Fruit fly (Drosophila melanogaster): ENCODE measurements around the gene Cse1.
A peak's percentile ranks its signal among the peaks of the same experiment; 100 is the strongest.

The Cse1 gene

DNA sequence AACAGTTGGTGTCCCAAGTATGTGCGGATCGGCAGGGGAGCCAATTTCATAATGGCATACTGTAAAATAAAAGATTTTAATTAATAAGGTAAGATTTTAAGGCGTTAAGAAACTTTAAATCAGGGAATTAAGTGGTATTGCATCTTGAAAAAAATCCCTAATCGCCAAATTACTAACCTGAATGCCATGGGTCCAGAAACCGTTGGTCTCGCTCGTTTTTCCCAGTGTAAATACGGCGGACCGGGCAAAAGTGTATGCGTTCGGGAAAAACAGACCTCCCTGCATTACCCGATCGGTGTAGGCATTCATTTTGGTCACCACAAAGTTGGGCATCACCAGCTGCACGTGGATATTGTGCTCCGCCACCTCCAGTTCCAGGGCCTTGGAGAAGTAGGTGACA lies 18.3 kb upstream of the Cse1 start:
- TF ChIP-seq Ets65A (GFP tag) (peak; percentile 80), dan (GFP tag; IDR thresholded peaks at IDR 0.05) (no peak), Drgx (GFP tag; IDR thresholded peaks at IDR 0.05) (0 out of 2 replicates have a peak, but pooled peaks have one; percentile 51)

DNA sequence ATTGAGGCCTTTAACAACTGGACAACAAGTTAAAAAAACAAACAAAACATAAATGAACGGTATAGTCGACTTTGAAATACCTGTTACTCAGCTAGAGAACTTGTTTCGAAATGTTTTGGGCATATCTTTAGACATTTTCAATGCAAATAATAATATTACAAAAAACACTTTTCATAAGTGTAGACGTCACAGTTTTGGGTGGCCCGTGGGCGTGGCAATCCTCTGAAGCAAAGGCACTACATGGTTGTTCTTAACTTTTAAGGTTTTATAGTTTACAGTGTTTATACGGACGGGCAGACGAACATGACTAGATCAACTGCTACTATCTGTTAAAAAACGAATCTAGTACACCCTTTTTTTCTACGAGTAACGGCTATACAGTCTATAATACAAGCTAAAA lies 17.5 kb upstream of the Cse1 start:
- TF ChIP-seq amos (GFP tag; IDR thresholded peaks at IDR 0.05; ENCODE audit: partially characterized antibody) = no peak
- no peak for TF ChIP-seq chinmo (GFP tag; IDR thresholded peaks at IDR 0.05; ENCODE audit: partially characterized antibody)
- TF ChIP-seq Ssrp (tag; optimal IDR thresholded peaks at IDR 0.05) = no peak
- no peak for TF ChIP-seq corto (GFP tag; optimal IDR thresholded peaks at IDR 0.05)
- TF ChIP-seq kah (GFP tag; optimal IDR thresholded peaks at IDR 0.05) = no peak
- TF ChIP-seq CG7839 (tag; optimal IDR thresholded peaks at IDR 0.05) = no peak
- no peak for TF ChIP-seq toy (GFP tag; IDR thresholded peaks at IDR 0.05)
- TF ChIP-seq pum (GFP tag; optimal IDR thresholded peaks at IDR 0.05) = no peak
- no peak for TF ChIP-seq B-H2 (GFP tag; optimal IDR thresholded peaks at IDR 0.05)
- TF ChIP-seq CG32767 (GFP tag; IDR thresholded peaks at IDR 0.05) = no peak
- TF ChIP-seq CG16815 (GFP tag; optimal IDR thresholded peaks at IDR 0.05) = no peak
- TF ChIP-seq CG9609 (GFP tag; optimal IDR thresholded peaks at IDR 0.05) = no peak
- TF ChIP-seq vnd (GFP tag; IDR thresholded peaks at IDR 0.05; ENCODE audit: partially characterized antibody) = no peak
- TF ChIP-seq vfl (GFP tag; optimal IDR thresholded peaks at IDR 0.05) = no peak
- TF ChIP-seq vvl (GFP tag; IDR thresholded peaks at IDR 0.05) = no peak
- no peak for TF ChIP-seq grn (GFP tag; optimal IDR thresholded peaks at IDR 0.05)
- TF ChIP-seq CG30431 (GFP tag; optimal IDR thresholded peaks at IDR 0.05) = no peak
- no peak for TF ChIP-seq CrebB (tag; optimal IDR thresholded peaks at IDR 0.05)
- TF ChIP-seq CG3995 (GFP tag; optimal IDR thresholded peaks at IDR 0.05) = no peak

DNA sequence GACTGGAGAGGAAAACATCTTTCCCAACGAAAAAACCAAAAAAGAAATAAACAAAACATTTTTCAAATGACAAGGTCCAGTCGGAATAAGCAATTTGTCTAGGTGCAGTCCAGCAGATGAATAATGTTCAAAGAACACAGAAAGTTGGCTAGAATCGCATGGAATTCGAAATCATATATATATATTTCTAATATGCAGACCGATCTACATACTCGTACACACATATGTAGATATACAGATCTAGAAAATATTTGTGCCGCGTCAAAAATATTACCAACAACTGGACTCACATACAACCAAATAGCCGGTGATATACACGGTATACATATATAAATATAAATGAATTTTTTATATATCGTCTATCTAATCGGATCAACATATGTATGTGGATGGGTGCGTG lies 14.7 kb upstream of the Cse1 start:
- TF ChIP-seq nau (GFP tag; optimal IDR thresholded peaks at IDR 0.05) = peak; percentile 7
- no peak for TF ChIP-seq CG15479 (GFP tag; optimal IDR thresholded peaks at IDR 0.05)
- TF ChIP-seq sd (tag; optimal IDR thresholded peaks at IDR 0.05) = peak; percentile 92
- TF ChIP-seq chinmo (GFP tag; IDR thresholded peaks at IDR 0.05; ENCODE audit: partially characterized antibody) = 0 out of 4 replicates have a peak, but pooled peaks have one; percentile 44

DNA sequence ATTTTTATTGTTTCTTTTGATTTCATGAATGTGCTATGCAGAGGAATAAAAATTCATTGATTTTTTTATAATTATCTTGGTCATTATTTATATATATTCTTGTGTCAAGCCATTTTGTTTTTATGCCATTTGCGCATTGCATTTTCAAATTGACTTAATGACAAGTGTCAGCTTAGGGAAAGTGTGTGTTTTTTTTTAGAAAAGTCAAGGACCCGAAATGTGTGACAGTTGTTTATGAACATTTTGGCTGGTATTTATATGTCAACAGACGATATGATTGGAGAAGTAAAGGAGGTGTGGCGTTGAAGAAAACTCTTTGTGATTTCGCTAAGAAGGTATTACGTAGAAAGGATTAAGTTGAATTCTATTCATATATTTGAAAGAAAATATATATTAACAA lies 12.7 kb upstream of the Cse1 start, which contains the start of the genes SclA and SclB:
Gene SclA (plus strand): TSS at position 301 of the 400 bp plus-strand sequence.
Gene SclB (plus strand): TSS at position 301 of the 400 bp plus-strand sequence.
- TF ChIP-seq Lhr (GFP tag; optimal IDR thresholded peaks at IDR 0.05) = no peak
- no peak for TF ChIP-seq emc (GFP tag; optimal IDR thresholded peaks at IDR 0.05)

DNA sequence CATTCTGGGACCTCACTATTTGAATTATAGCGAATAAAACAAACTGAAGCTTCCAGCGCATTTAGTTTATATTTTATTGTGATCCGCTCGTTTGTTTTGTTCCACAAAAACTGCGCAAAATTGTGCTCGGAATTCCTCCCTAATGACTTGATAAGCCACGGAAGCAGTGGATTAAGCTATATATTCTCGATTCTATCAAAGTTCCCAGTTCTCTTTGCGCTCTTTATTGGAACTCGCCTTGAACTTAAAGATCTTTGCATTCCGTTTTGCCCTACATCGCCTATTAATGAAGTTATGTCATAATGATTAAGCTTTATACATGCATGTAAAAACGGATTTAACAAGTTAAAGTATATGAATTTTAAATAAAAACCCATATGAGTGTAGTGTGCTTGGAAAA lies 12.2 kb upstream of the Cse1 start, which contains the start of gene Nepl9:
Gene Nepl9 (minus strand): TSS at position 101 of the 400 bp plus-strand sequence.
- TF ChIP-seq CG15514 (GFP tag; optimal IDR thresholded peaks at IDR 0.05) = no peak
- no peak for TF ChIP-seq zfh2 (GFP tag; optimal IDR thresholded peaks at IDR 0.05)
- TF ChIP-seq Elba2 (GFP tag; optimal IDR thresholded peaks at IDR 0.05) = no peak
- TF ChIP-seq Pdp1 (GFP tag; optimal IDR thresholded peaks at IDR 0.05) = peak in 1 of 2 experiments; percentile 5

DNA sequence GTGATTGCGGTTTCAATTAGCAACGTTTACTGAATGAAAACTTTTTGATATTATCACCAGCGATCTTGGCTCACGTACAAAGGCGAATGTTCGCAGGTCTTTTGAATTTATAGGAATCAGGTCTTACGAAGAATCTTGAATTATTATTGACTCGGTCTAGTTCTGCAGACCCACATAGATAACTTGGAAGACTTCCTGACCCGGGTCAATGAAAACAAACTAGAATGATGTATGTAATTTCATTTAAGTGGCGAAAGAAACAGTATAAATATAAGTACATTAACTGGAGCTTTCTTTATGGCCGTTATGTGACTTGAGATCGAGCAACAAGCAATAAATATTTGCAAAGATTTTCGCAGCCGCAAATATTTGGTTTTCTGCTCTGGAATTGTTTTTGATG lies 9.4 kb upstream of the Cse1 start, which contains the start of gene CG13282:
Gene CG13282 (minus strand): TSS at position 101 of the 400 bp plus-strand sequence.
- TF ChIP-seq CG11093 (GFP tag; IDR thresholded peaks at IDR 0.05) = no peak
- TF ChIP-seq ro (GFP tag; IDR thresholded peaks at IDR 0.05) = no peak
- TF ChIP-seq Atf-2 (GFP tag; optimal IDR thresholded peaks at IDR 0.05) = no peak
- TF ChIP-seq Atf3 (GFP tag; optimal IDR thresholded peaks at IDR 0.05) = no peak
- no peak for TF ChIP-seq Sox100B (GFP tag; optimal IDR thresholded peaks at IDR 0.05)
- TF ChIP-seq CG9215 (GFP tag; IDR thresholded peaks at IDR 0.05) = no peak
- TF ChIP-seq CG5180 (GFP tag; optimal IDR thresholded peaks at IDR 0.05) = no peak
- no peak for TF ChIP-seq CG2712 (tag; optimal IDR thresholded peaks at IDR 0.05)
- TF ChIP-seq CG31365 (tag; optimal IDR thresholded peaks at IDR 0.05) = no peak
- TF ChIP-seq cas (GFP tag; IDR thresholded peaks at IDR 0.05) = no peak
- no peak for TF ChIP-seq CG2875 (GFP tag; optimal IDR thresholded peaks at IDR 0.05)
- TF ChIP-seq seq (GFP tag; IDR thresholded peaks at IDR 0.05) = no peak
- no peak for TF ChIP-seq CG7839 (tag; optimal IDR thresholded peaks at IDR 0.05)
- no peak for TF ChIP-seq Side (GFP tag; optimal IDR thresholded peaks at IDR 0.05)
